Fruit fly (Drosophila melanogaster) whole organism, prepupa: ENCODE results near the gene CG13667.

ENCODE experiments used
- CG1621 ChIP-seq: fragments of 200-800 bp; sonication (Bioruptor generic); optimal IDR thresholded peaks from 3 replicates; lab custom pipeline; 2018; ENCODE audit warnings: missing biosample characterization, mild to moderate bottlenecking, missing genetic modification characterization
- CG6163 ChIP-seq: fragments of 200-800 bp; sonication (Bioruptor generic); IDR thresholded peaks from 3 replicates; pipeline ENCODE4 v1.3.6; 2022; ENCODE audit warnings: missing biosample characterization, missing genetic modification characterization
- CG9139 ChIP-seq: fragments of 200-800 bp; sonication (Bioruptor generic); optimal IDR thresholded peaks from 3 replicates; lab custom pipeline; 2017; ENCODE audit warnings: missing biosample characterization, mild to moderate bottlenecking, missing genetic modification characterization
- Hr39 ChIP-seq: fragments of 200-800 bp; sonication (Bioruptor generic); optimal IDR thresholded peaks from 2 replicates; lab custom pipeline; 2016; ENCODE audit warnings: missing biosample characterization, missing genetic modification characterization
- Lpt ChIP-seq: fragments of 200-800 bp; sonication (Bioruptor generic); optimal IDR thresholded peaks from 3 replicates; lab custom pipeline; 2016; ENCODE audit warnings: missing biosample characterization, missing genetic modification characterization
- Sox102F ChIP-seq: fragments of 200-800 bp; sonication (Bioruptor generic); optimal IDR thresholded peaks from 2 replicates; lab custom pipeline; 2016; ENCODE audit warnings: missing biosample characterization, mild to moderate bottlenecking, missing genetic modification characterization
- Sox15 ChIP-seq: fragments of 200-800 bp; sonication (Bioruptor generic); optimal IDR thresholded peaks from 3 replicates; lab custom pipeline; 2016; ENCODE audit warnings: missing biosample characterization, missing genetic modification characterization
- acj6 ChIP-seq: fragments of 200-800 bp; sonication (Bioruptor generic); optimal IDR thresholded peaks from 3 replicates; lab custom pipeline; 2016; ENCODE audit warnings: missing biosample characterization, missing genetic modification characterization
- dac ChIP-seq: fragments of 200-800 bp; sonication (Bioruptor generic); optimal IDR thresholded peaks from 2 replicates; lab custom pipeline; 2017; ENCODE audit warnings: missing biosample characterization, mild to moderate bottlenecking, missing genetic modification characterization
- dsx ChIP-seq: fragments of 200-800 bp; optimal IDR thresholded peaks from 3 replicates; lab custom pipeline; 2019; ENCODE audit warnings: missing biosample characterization, mild to moderate bottlenecking, missing genetic modification characterization, moderate library complexity; ENCODE audit not compliant: poor library complexity, severe bottlenecking
- fkh ChIP-seq: fragments of 200-800 bp; sonication (Bioruptor generic); optimal IDR thresholded peaks from 3 replicates; lab custom pipeline; 2017; ENCODE audit warnings: missing biosample characterization, mild to moderate bottlenecking, missing genetic modification characterization, moderate library complexity
- vri ChIP-seq: fragments of 200-800 bp; sonication (Bioruptor generic); optimal IDR thresholded peaks from 3 replicates; lab custom pipeline; 2016; ENCODE audit warnings: missing biosample characterization, mild to moderate bottlenecking, missing genetic modification characterization

dm6 chr3L:8440079-8440478 lies 34.8 kb downstream of the CG13667 start:
- TF ChIP-seq CG1621 (tag; lab: Kevin White, UChicago): no peak
- TF ChIP-seq vri (GFP tag; lab: Kevin White, UChicago): no peak
- TF ChIP-seq Sox15 (GFP tag; lab: Kevin White, UChicago): no peak
- TF ChIP-seq acj6: no peak
- no peak for TF ChIP-seq Sox102F (GFP tag; lab: Kevin White, UChicago)
- TF ChIP-seq Lpt (GFP tag; lab: Kevin White, UChicago): no peak
- no peak for TF ChIP-seq CG6163 (GFP tag; lab: Robert Waterston, UW)
- no peak for TF ChIP-seq CG9139 (GFP tag; lab: Kevin White, UChicago)
- no peak for TF ChIP-seq dsx (GFP tag; lab: Kevin White, UChicago)
- TF ChIP-seq Hr39 (GFP tag; lab: Kevin White, UChicago): no peak
- no peak for TF ChIP-seq dac (GFP tag; lab: Kevin White, UChicago)
- TF ChIP-seq fkh (GFP tag; lab: Kevin White, UChicago): no peak
